Fruit fly (Drosophila melanogaster) whole organism, embryonic: ENCODE measurements around the gene Toll-4.

ENCODE experiments used
- ATbp ChIP-seq: fragments of 200-800 bp; sonication (Bioruptor generic); optimal IDR thresholded peaks from 2 replicates; lab custom pipeline; 2017; ENCODE audit warnings: missing biosample characterization, mild to moderate bottlenecking, missing genetic modification characterization, missing genetic modification reagents
- CG10366 ChIP-seq: fragments of 200-800 bp; sonication (Bioruptor generic); IDR thresholded peaks from 2 replicates; pipeline ENCODE4 v1.3.6; 2022; ENCODE audit warnings: missing biosample characterization, missing genetic modification characterization
- CG10543 ChIP-seq: fragments of 200-800 bp; sonication (Bioruptor generic); optimal IDR thresholded peaks from 3 replicates; lab custom pipeline; 2017; ENCODE audit warnings: missing biosample characterization, mild to moderate bottlenecking, missing genetic modification characterization, moderate library complexity
- CG11398 ChIP-seq: fragments of 200-800 bp; sonication (Bioruptor generic); optimal IDR thresholded peaks from 2 replicates; lab custom pipeline; 2016; ENCODE audit warnings: missing biosample characterization, missing genetic modification characterization
- CG11560 ChIP-seq: fragments of 200-800 bp; sonication (Bioruptor generic); IDR thresholded peaks from 3 replicates; pipeline ENCODE4 v1.3.6; 2022; ENCODE audit warnings: missing biosample characterization, missing genetic modification characterization
- CG13624 ChIP-seq: fragments of 200-800 bp; sonication (Bioruptor generic); optimal IDR thresholded peaks from 2 replicates; lab custom pipeline; 2016; ENCODE audit warnings: missing biosample characterization, missing genetic modification characterization
- CG1529 ChIP-seq: fragments of 200-800 bp; sonication (Bioruptor generic); optimal IDR thresholded peaks from 3 replicates; lab custom pipeline; 2018; ENCODE audit warnings: missing biosample characterization, missing genetic modification characterization
- CG17359 ChIP-seq: fragments of 200-800 bp; sonication (Bioruptor generic); optimal IDR thresholded peaks from 3 replicates; lab custom pipeline; 2018; ENCODE audit warnings: missing biosample characterization, mild to moderate bottlenecking, missing genetic modification characterization, moderate library complexity
- CG18262 ChIP-seq: fragments of 200-800 bp; optimal IDR thresholded peaks from 3 replicates; lab custom pipeline; 2019; ENCODE audit warnings: missing biosample characterization, mild to moderate bottlenecking, missing genetic modification characterization, moderate library complexity
- CG18599 ChIP-seq: fragments of 200-800 bp; sonication (Bioruptor generic); optimal IDR thresholded peaks from 3 replicates; lab custom pipeline; 2017; ENCODE audit warnings: missing biosample characterization, missing genetic modification characterization, mild to moderate bottlenecking, moderate library complexity, missing genetic modification reagents
- CG31224 ChIP-seq: fragments of 200-800 bp; sonication (Bioruptor generic); IDR thresholded peaks from 2 replicates; pipeline ENCODE4 v1.3.6; 2022; ENCODE audit warnings: missing biosample characterization, missing genetic modification characterization
- CG32772 ChIP-seq: fragments of 200-800 bp; sonication (Bioruptor generic); IDR thresholded peaks from 2 replicates; pipeline ENCODE4 v1.3.6; 2022; ENCODE audit warnings: missing biosample characterization, missing genetic modification characterization
- CG3838 ChIP-seq: fragments of 200-800 bp; sonication (Bioruptor generic); optimal IDR thresholded peaks from 3 replicates; lab custom pipeline; 2016; ENCODE audit warnings: missing biosample characterization, missing genetic modification characterization
- CG6791 ChIP-seq: fragments of 200-800 bp; sonication (Bioruptor generic); IDR thresholded peaks from 3 replicates; pipeline ENCODE4 v1.3.6; 2022; ENCODE audit warnings: missing biosample characterization, missing genetic modification characterization; ENCODE audit not compliant: partially characterized antibody
- CG6854 ChIP-seq: fragments of 200-800 bp; sonication (Bioruptor generic); optimal IDR thresholded peaks from 3 replicates; lab custom pipeline; 2017; ENCODE audit warnings: missing biosample characterization, mild to moderate bottlenecking, missing genetic modification characterization
- CG7271 ChIP-seq: fragments of 200-800 bp; sonication (Bioruptor generic); optimal IDR thresholded peaks from 2 replicates; lab custom pipeline; 2018; ENCODE audit warnings: missing biosample characterization, mild to moderate bottlenecking, missing genetic modification characterization, moderate library complexity
- CG8089 ChIP-seq: fragments of 200-800 bp; sonication (Bioruptor generic); optimal IDR thresholded peaks from 3 replicates; lab custom pipeline; 2016; ENCODE audit warnings: missing biosample characterization, missing genetic modification characterization
- CG9727 ChIP-seq: fragments of 200-800 bp; sonication (Bioruptor generic); optimal IDR thresholded peaks from 3 replicates; lab custom pipeline; 2017; ENCODE audit warnings: missing biosample characterization, mild to moderate bottlenecking, missing genetic modification characterization
- Drgx ChIP-seq: fragments of 200-800 bp; sonication (Bioruptor generic); IDR thresholded peaks from 2 replicates; pipeline ENCODE4 v1.3.6; 2022; ENCODE audit warnings: missing biosample characterization, missing genetic modification characterization
- ERR ChIP-seq: fragments of 200-800 bp; sonication (Bioruptor generic); optimal IDR thresholded peaks from 2 replicates; lab custom pipeline; 2016; ENCODE audit warnings: missing biosample characterization, missing genetic modification characterization
- HLH4C ChIP-seq: fragments of 200-800 bp; sonication (Bioruptor generic); IDR thresholded peaks from 3 replicates; pipeline ENCODE4 v1.3.6; 2022; ENCODE audit warnings: missing biosample characterization, missing genetic modification characterization; ENCODE audit not compliant: partially characterized antibody
- Hr51 ChIP-seq, 2 experiments: fragments of 200-800 bp; sonication (Bioruptor generic); optimal IDR thresholded peaks; 2 replicates in 1 of 2; 3 replicates in 1 of 2; lab custom pipeline; 2016 to 2018; ENCODE audit warnings: missing biosample characterization in 2 of 2, missing genetic modification characterization in 2 of 2, mild to moderate bottlenecking in 1 of 2, moderate library complexity in 1 of 2
- Kr ChIP-seq: fragments of 200-800 bp; sonication (Bioruptor generic); optimal IDR thresholded peaks from 2 replicates; lab custom pipeline; 2017; ENCODE audit warnings: missing biosample characterization, mild to moderate bottlenecking, missing genetic modification characterization
- MESR4 ChIP-seq: fragments of 200-800 bp; sonication (Bioruptor generic); optimal IDR thresholded peaks from 2 replicates; lab custom pipeline; 2018; ENCODE audit warnings: missing biosample characterization, mild to moderate bottlenecking, missing genetic modification characterization, moderate library complexity
- Myb ChIP-seq: fragments of 200-800 bp; sonication (Bioruptor generic); optimal IDR thresholded peaks from 2 replicates; lab custom pipeline; 2016; ENCODE audit warnings: missing biosample characterization, missing genetic modification characterization
- Scr ChIP-seq: fragments of 200-800 bp; sonication (Bioruptor generic); IDR thresholded peaks from 2 replicates; pipeline ENCODE4 v1.3.6; 2022; ENCODE audit warnings: missing biosample characterization, missing genetic modification characterization; ENCODE audit not compliant: partially characterized antibody
- Taf1 ChIP-seq: fragments of 200-800 bp; sonication (Bioruptor generic); IDR thresholded peaks from 2 replicates; pipeline ENCODE4 v1.3.6; 2022; ENCODE audit warnings: missing biosample characterization, missing genetic modification characterization
- Usf ChIP-seq: fragments of 200-800 bp; sonication (Bioruptor generic); optimal IDR thresholded peaks from 2 replicates; lab custom pipeline; 2017; ENCODE audit warnings: missing genotype, missing biosample characterization, missing genetic modification characterization
- ac ChIP-seq: fragments of 200-800 bp; sonication (Bioruptor generic); optimal IDR thresholded peaks from 3 replicates; lab custom pipeline; 2017; ENCODE audit warnings: missing biosample characterization, mild to moderate bottlenecking, missing genetic modification characterization
- bab2 ChIP-seq: fragments of 200-800 bp; sonication (Bioruptor generic); optimal IDR thresholded peaks from 2 replicates; lab custom pipeline; 2016; ENCODE audit warnings: missing biosample characterization, missing genetic modification characterization
- bbx ChIP-seq: fragments of 200-800 bp; sonication (Bioruptor generic); IDR thresholded peaks from 2 replicates; pipeline ENCODE4 v1.3.6; 2022; ENCODE audit warnings: missing biosample characterization, missing genetic modification characterization; ENCODE audit not compliant: partially characterized antibody
- cad ChIP-seq: fragments of >200 bp; optimal IDR thresholded peaks from 2 replicates; lab custom pipeline; 2017; ENCODE audit warnings: missing biosample characterization, missing genetic modification characterization
- eve ChIP-seq, 2 experiments: fragments of >200 bp; optimal IDR thresholded peaks; 2 replicates each; lab custom pipeline; 2017; ENCODE audit warnings: missing biosample characterization in 2 of 2, missing genetic modification characterization in 2 of 2
- ftz-f1 ChIP-seq: fragments of 200-800 bp; sonication (Bioruptor generic); optimal IDR thresholded peaks from 2 replicates; lab custom pipeline; 2016; ENCODE audit warnings: missing biosample characterization, missing genetic modification characterization
- jing ChIP-seq: fragments of 200-800 bp; sonication (Bioruptor generic); optimal IDR thresholded peaks from 2 replicates; lab custom pipeline; 2018; ENCODE audit warnings: missing biosample characterization, mild to moderate bottlenecking, missing genetic modification characterization
- jumu ChIP-seq: fragments of 200-800 bp; sonication (Bioruptor generic); optimal IDR thresholded peaks from 3 replicates; lab custom pipeline; 2016; ENCODE audit warnings: missing biosample characterization, missing genetic modification characterization
- lola ChIP-seq, 3 experiments: fragments of >200 bp in 2 of 3; fragments of 200-800 bp in 1 of 3; sonication (Bioruptor generic) in 1 of 3; optimal IDR thresholded peaks; 2 replicates each; lab custom pipeline; 2017 to 2019; ENCODE audit warnings: missing biosample characterization in 3 of 3, missing genetic modification characterization in 3 of 3, mild to moderate bottlenecking in 1 of 3, moderate library complexity in 1 of 3
- luna ChIP-seq: fragments of 200-800 bp; sonication (Bioruptor generic); optimal IDR thresholded peaks from 2 replicates; lab custom pipeline; 2016; ENCODE audit warnings: missing biosample characterization, missing genetic modification characterization
- nau ChIP-seq: fragments of 200-800 bp; sonication (Bioruptor generic); optimal IDR thresholded peaks from 3 replicates; lab custom pipeline; 2017; ENCODE audit warnings: missing biosample characterization, mild to moderate bottlenecking, missing genetic modification characterization, missing genetic modification reagents
- onecut ChIP-seq: fragments of 200-800 bp; sonication (Bioruptor generic); IDR thresholded peaks from 2 replicates; pipeline ENCODE4 v1.3.6; 2022; ENCODE audit warnings: missing biosample characterization, missing genetic modification characterization
- pan ChIP-seq, 4 experiments: fragments of >200 bp in 3 of 4; fragments of 200-800 bp in 1 of 4; sonication (Bioruptor generic) in 1 of 4; optimal IDR thresholded peaks in 3 of 4; IDR thresholded peaks in 1 of 4; 2 replicates each; pipeline versions ENCODE4 v1.3.6 to Lab custom; 2017 to 2022; ENCODE audit warnings: missing biosample characterization in 2 of 4, missing genetic modification characterization in 2 of 4, mixed read lengths in 1 of 4
- pum ChIP-seq: fragments of 200-800 bp; sonication (Bioruptor generic); optimal IDR thresholded peaks from 2 replicates; lab custom pipeline; 2016; ENCODE audit warnings: missing biosample characterization, missing genetic modification characterization
- rib ChIP-seq: fragments of 200-800 bp; sonication (Bioruptor generic); IDR thresholded peaks from 2 replicates; pipeline ENCODE4 v1.3.6; 2022; ENCODE audit warnings: missing biosample characterization, missing genetic modification characterization
- sim ChIP-seq: fragments of 200-800 bp; sonication (Bioruptor generic); IDR thresholded peaks from 2 replicates; pipeline ENCODE4 v1.3.6; 2022; ENCODE audit warnings: missing biosample characterization, missing genetic modification characterization
- sr ChIP-seq: fragments of 200-800 bp; sonication (Bioruptor generic); IDR thresholded peaks from 3 replicates; pipeline ENCODE4 v1.3.6; 2022; ENCODE audit warnings: missing biosample characterization, missing genetic modification characterization
- tgo ChIP-seq: fragments of 200-800 bp; sonication (Bioruptor generic); IDR thresholded peaks from 3 replicates; pipeline ENCODE4 v1.3.6; 2022; ENCODE audit warnings: missing biosample characterization, missing genetic modification characterization
- tna ChIP-seq: fragments of 200-800 bp; sonication (Bioruptor generic); IDR thresholded peaks from 2 replicates; pipeline ENCODE4 v1.3.6; 2022; ENCODE audit warnings: missing biosample characterization, missing genetic modification characterization; ENCODE audit not compliant: partially characterized antibody
- vnd ChIP-seq: fragments of 200-800 bp; sonication (Bioruptor generic); IDR thresholded peaks from 3 replicates; pipeline ENCODE4 v1.3.6; 2022; ENCODE audit warnings: missing biosample characterization, missing genetic modification characterization; ENCODE audit not compliant: partially characterized antibody
- wdn ChIP-seq: fragments of 200-800 bp; sonication (Bioruptor generic); IDR thresholded peaks from 2 replicates; pipeline ENCODE4 v1.3.6; 2022; ENCODE audit warnings: missing biosample characterization, missing genetic modification characterization

Toll-4 gene

DNA sequence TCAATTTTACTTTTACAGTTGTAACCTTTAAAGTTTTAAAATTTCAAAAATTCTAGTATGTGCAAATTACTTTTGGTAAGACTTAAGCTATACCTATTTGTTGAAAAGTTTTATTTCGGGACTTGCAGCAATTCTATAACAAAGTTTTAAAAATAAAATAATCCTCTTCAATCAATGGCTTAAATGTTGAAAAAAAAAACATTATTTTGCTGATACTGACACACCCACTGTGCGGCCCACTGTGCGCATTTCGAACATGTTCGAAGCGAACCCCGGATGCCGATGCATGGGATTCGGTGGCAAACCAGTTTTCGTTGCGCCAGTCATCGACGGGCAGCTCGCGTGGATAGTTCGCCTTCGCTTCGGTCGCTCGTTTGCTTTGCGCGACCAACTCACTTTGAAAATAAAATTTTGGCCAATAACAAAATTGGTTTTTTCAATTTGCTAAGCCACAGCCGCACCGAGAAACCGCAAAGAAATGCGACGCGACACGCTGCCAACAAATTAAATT, 41.6 kb downstream of the Toll-4 start, which contains the start of gene CG32982 (continued):
- TF ChIP-seq CG6791 (peak; percentile 54; the same call in 1 of the 3 replicates), ac (GFP tag; lab: Kevin White, UChicago) (peak; percentile 74), jing (GFP tag; lab: Kevin White, UChicago) (no peak), CG17359 (tag; lab: Kevin White, UChicago) (peak; percentile 89), Kr (GFP tag; lab: Kevin White, UChicago) (no peak), luna (GFP tag; lab: Kevin White, UChicago) (peak; percentile 83), tna (GFP tag; lab: Robert Waterston, UW) (peak; percentile 52; the same call in 1 of the 2 replicates), Myb (GFP tag; lab: Kevin White, UChicago) (peak; percentile 80), HLH4C (peak; percentile 18; the same call in 1 of the 3 replicates), wdn (GFP tag; lab: Robert Waterston, UW) (peak; percentile 82), CG31224 (GFP tag; lab: Robert Waterston, UW) (peak; percentile 85), jumu (GFP tag; lab: Kevin White, UChicago) (peak; percentile 92), pum (GFP tag; lab: Kevin White, UChicago) (peak; percentile 92), Scr (GFP tag; lab: Robert Waterston, UW) (no peak), CG11398 (GFP tag; lab: Kevin White, UChicago) (peak; percentile 82), CG1529 (peak; percentile 84), nau (GFP tag; lab: Kevin White, UChicago) (peak; percentile 87), sr (no peak; the same call in 2 of the 3 replicates), CG7271 (peak; percentile 29), lola (GFP tag; optimal IDR thresholded peaks at IDR 0.05; lab: Kevin White, UChicago) (peak in 1 of 3 experiments; percentile 74), eve (GFP tag; optimal IDR thresholded peaks at IDR 0.05; lab: Kevin White, UChicago) (peak in 1 of 2 experiments; percentile 90), CG11560 (tag; lab: Robert Waterston, UW) (peak; percentile 81), ATbp (GFP tag; lab: Kevin White, UChicago) (peak; percentile 88), pan (optimal IDR thresholded peaks at IDR 0.05; lab: Kevin White, UChicago) (no peak), pan (GFP tag; optimal IDR thresholded peaks at IDR 0.05 in 1 of 2, IDR thresholded peaks at IDR 0.05 in 1 of 2) (peak in 1 of 2 experiments; percentile 87), tgo (GFP tag; lab: Robert Waterston, UW) (peak; percentile 90), bbx (GFP tag; lab: Robert Waterston, UW) (peak; percentile 64), vnd (GFP tag; lab: Robert Waterston, UW) (no peak), CG18262 (tag; lab: Kevin White, UChicago) (peak; percentile 94), bab2 (peak; percentile 84), CG3838 (GFP tag; lab: Kevin White, UChicago) (peak; percentile 36), CG10543 (GFP tag; lab: Kevin White, UChicago) (peak; percentile 93), CG9727 (GFP tag; lab: Kevin White, UChicago) (peak; percentile 95), CG6854 (GFP tag; lab: Kevin White, UChicago) (peak; percentile 84), Hr51 (GFP tag; optimal IDR thresholded peaks at IDR 0.05; lab: Kevin White, UChicago) (peak; percentile 76 to 87), cad (no peak), ERR (GFP tag; lab: Kevin White, UChicago) (peak; percentile 82), CG32772 (GFP tag; lab: Robert Waterston, UW) (peak; percentile 84), Taf1 (GFP tag; lab: Robert Waterston, UW) (peak; percentile 80; the same call in 1 of the 2 replicates), onecut (peak; percentile 88), Usf (GFP tag; lab: Kevin White, UChicago) (peak; percentile 90), Drgx (GFP tag; lab: Robert Waterston, UW) (peak; percentile 89), CG8089 (GFP tag; lab: Kevin White, UChicago) (peak; percentile 86), MESR4 (GFP tag; lab: Kevin White, UChicago) (no peak), CG18599 (peak; percentile 91), CG10366 (GFP tag; lab: Robert Waterston, UW) (peak; percentile 63), rib (GFP tag; lab: Robert Waterston, UW) (peak; percentile 90; the same call in 1 of the 2 replicates), ftz-f1 (GFP tag; lab: Kevin White, UChicago) (peak; percentile 59), sim (peak; percentile 83), CG13624 (GFP tag; lab: Kevin White, UChicago) (peak; percentile 92)
